Fruit fly (Drosophila melanogaster) whole organism, pupa: ENCODE measurements around the gene CG31626.

Experiments
- CG10348 ChIP-seq: fragments of 200-800 bp; sonication (Bioruptor generic); IDR thresholded peaks from 2 replicates; pipeline ENCODE4 v1.3.6; 2022; ENCODE audit warnings: missing biosample characterization, missing genetic modification characterization
- CG12605 ChIP-seq: fragments of 200-800 bp; sonication (Bioruptor generic); IDR thresholded peaks from 2 replicates; pipeline ENCODE4 v1.3.6; 2022; ENCODE audit warnings: missing biosample characterization, missing genetic modification characterization
- CG13204 ChIP-seq: fragments of 200-800 bp; sonication (Bioruptor generic); optimal IDR thresholded peaks from 2 replicates; lab custom pipeline; 2018; ENCODE audit warnings: missing biosample characterization, mild to moderate bottlenecking, missing genetic modification characterization, moderate library complexity
- CG14655 ChIP-seq: fragments of 200-800 bp; sonication (Bioruptor generic); optimal IDR thresholded peaks from 3 replicates; lab custom pipeline; 2017; ENCODE audit warnings: mild to moderate bottlenecking, missing biosample characterization, missing genetic modification reagents, missing genetic modification characterization
- CG15710 ChIP-seq: fragments of 200-800 bp; sonication (Bioruptor generic); optimal IDR thresholded peaks from 2 replicates; lab custom pipeline; 2018; ENCODE audit warnings: missing biosample characterization, mild to moderate bottlenecking, missing genetic modification characterization, moderate library complexity
- CG17806 ChIP-seq: fragments of 200-800 bp; sonication (Bioruptor generic); optimal IDR thresholded peaks from 2 replicates; lab custom pipeline; 2018; ENCODE audit warnings: missing biosample characterization, mild to moderate bottlenecking, missing genetic modification characterization, moderate library complexity
- CG32121 ChIP-seq: fragments of 200-800 bp; sonication (Bioruptor generic); IDR thresholded peaks from 2 replicates; pipeline ENCODE4 v1.3.6; 2022; ENCODE audit warnings: missing biosample characterization, missing genetic modification characterization
- CG34367 ChIP-seq: fragments of 200-800 bp; sonication (Bioruptor generic); optimal IDR thresholded peaks from 2 replicates; lab custom pipeline; 2018; ENCODE audit warnings: missing biosample characterization, mild to moderate bottlenecking, missing genetic modification characterization
- CG4496 ChIP-seq: fragments of 200-800 bp; sonication (Bioruptor generic); IDR thresholded peaks from 3 replicates; pipeline ENCODE4 v1.3.6; 2022; ENCODE audit warnings: missing biosample characterization, missing genetic modification characterization
- CG8159 ChIP-seq: fragments of 200-800 bp; sonication (Bioruptor generic); optimal IDR thresholded peaks from 3 replicates; lab custom pipeline; 2018; ENCODE audit warnings: missing biosample characterization, mild to moderate bottlenecking, missing genetic modification characterization, moderate library complexity
- CG8301 ChIP-seq: fragments of 200-800 bp; sonication (Bioruptor generic); optimal IDR thresholded peaks from 2 replicates; lab custom pipeline; 2018; ENCODE audit warnings: missing biosample characterization, mild to moderate bottlenecking, missing genetic modification characterization
- CG9948 ChIP-seq: fragments of 200-800 bp; sonication (Bioruptor generic); optimal IDR thresholded peaks from 2 replicates; lab custom pipeline; 2018; ENCODE audit warnings: missing biosample characterization, mild to moderate bottlenecking, missing genetic modification characterization, moderate library complexity
- D1 ChIP-seq: fragments of 200-800 bp; sonication (Bioruptor generic); optimal IDR thresholded peaks from 2 replicates; lab custom pipeline; 2018; ENCODE audit warnings: missing biosample characterization, mild to moderate bottlenecking, missing genetic modification characterization, moderate library complexity
- EcR ChIP-seq: fragments of 200-800 bp; sonication (Bioruptor generic); optimal IDR thresholded peaks from 3 replicates; lab custom pipeline; 2019; ENCODE audit warnings: missing biosample characterization, missing genetic modification characterization, mild to moderate bottlenecking, moderate library complexity, missing genetic modification reagents
- Ets98B ChIP-seq: fragments of 200-800 bp; sonication (Bioruptor generic); IDR thresholded peaks from 2 replicates; pipeline ENCODE4 v1.3.6; 2022; ENCODE audit warnings: missing biosample characterization, missing genetic modification characterization
- Pif1A ChIP-seq: fragments of 200-800 bp; sonication (Bioruptor generic); optimal IDR thresholded peaks from 3 replicates; lab custom pipeline; 2016; ENCODE audit warnings: missing biosample characterization, missing genetic modification characterization
- Pif1B ChIP-seq: fragments of 200-800 bp; sonication (Bioruptor generic); optimal IDR thresholded peaks from 3 replicates; lab custom pipeline; 2016; ENCODE audit warnings: missing biosample characterization, missing genetic modification characterization
- Snoo ChIP-seq: fragments of 200-800 bp; sonication (Bioruptor generic); optimal IDR thresholded peaks from 3 replicates; lab custom pipeline; 2017; ENCODE audit warnings: missing biosample characterization, mild to moderate bottlenecking, missing genetic modification characterization, inconsistent platforms
- fd96Ca ChIP-seq: fragments of 200-800 bp; sonication (Bioruptor generic); IDR thresholded peaks from 3 replicates; pipeline ENCODE4 v1.3.6; 2022; ENCODE audit warnings: missing biosample characterization, missing genetic modification characterization
- gl ChIP-seq: fragments of 200-800 bp; sonication (Bioruptor generic); optimal IDR thresholded peaks from 2 replicates; lab custom pipeline; 2018; ENCODE audit warnings: missing biosample characterization, mild to moderate bottlenecking, missing genetic modification characterization
- rn ChIP-seq: fragments of 200-800 bp; sonication (Bioruptor generic); IDR thresholded peaks from 2 replicates; pipeline ENCODE4 v1.3.6; 2022; ENCODE audit warnings: missing biosample characterization, missing genetic modification characterization

The CG31626 gene

dm6 chr2L:21218912-21219246 lies 17.7 kb downstream of the CG31626 start:
- TF ChIP-seq CG12605 (GFP tag; lab: Robert Waterston, UW): no peak
- no peak for TF ChIP-seq CG9948 (tag; lab: Kevin White, UChicago)
- TF ChIP-seq EcR (GFP tag; lab: Kevin White, UChicago): no peak
- TF ChIP-seq Ets98B: no peak
- no peak for TF ChIP-seq Pif1A (GFP tag; lab: Kevin White, UChicago)
- TF ChIP-seq CG14655 (GFP tag; lab: Kevin White, UChicago): no peak
- no peak for TF ChIP-seq Snoo (tag; lab: Kevin White, UChicago)
- no peak for TF ChIP-seq CG34367 (tag; lab: Kevin White, UChicago)
- no peak for TF ChIP-seq fd96Ca
- no peak for TF ChIP-seq D1 (tag; lab: Kevin White, UChicago)
- no peak for TF ChIP-seq rn (GFP tag; lab: Robert Waterston, UW)
- no peak for TF ChIP-seq CG8159 (tag; lab: Kevin White, UChicago)
- no peak for TF ChIP-seq CG13204 (GFP tag; lab: Kevin White, UChicago)
- no peak for TF ChIP-seq CG10348
- TF ChIP-seq CG32121 (GFP tag; lab: Robert Waterston, UW): no peak
- no peak for TF ChIP-seq CG8301 (tag; lab: Kevin White, UChicago)
- no peak for TF ChIP-seq CG4496 (GFP tag; lab: Robert Waterston, UW)

DNA sequence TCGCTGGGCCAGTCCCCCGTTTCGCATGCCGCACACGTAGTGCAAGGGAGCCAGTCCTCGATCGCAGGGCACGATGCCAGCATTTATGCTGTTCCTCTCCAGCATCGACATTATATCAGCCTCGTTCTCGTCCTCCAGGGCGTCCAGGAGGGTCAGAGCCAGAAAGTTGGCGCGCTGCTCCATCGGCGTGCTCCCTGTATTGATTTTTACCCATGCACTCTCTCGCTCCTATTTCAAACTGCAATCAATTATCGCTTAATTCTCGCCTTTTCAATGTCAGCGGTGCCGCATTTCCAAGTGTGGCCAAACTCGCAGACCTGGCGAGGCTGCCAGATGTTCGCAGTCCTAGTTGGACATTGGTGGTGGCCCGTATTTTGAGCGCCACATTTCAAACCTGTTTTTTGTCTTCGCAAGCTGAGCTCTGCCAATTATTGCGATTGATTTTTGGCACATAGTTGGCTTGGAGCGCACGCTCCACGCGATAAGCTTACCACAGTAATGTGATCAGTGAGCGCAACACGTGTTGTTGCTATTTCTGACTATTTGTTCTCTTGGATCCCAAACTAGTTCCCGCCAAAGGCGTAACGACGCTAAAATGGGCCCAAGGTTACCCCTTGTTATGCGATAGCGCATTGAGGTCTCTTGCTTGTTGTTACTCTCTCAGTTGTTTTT lies 18.2 kb downstream of the CG31626 start, which contains the start of gene CG8679:
TSS of gene CG8679 (minus strand) at position 305 of the 672 bp plus-strand sequence.
- no peak for TF ChIP-seq Pif1B (GFP tag; lab: Kevin White, UChicago)
- no peak for TF ChIP-seq CG17806 (tag; lab: Kevin White, UChicago)
- 0 out of 3 replicates have a peak, but pooled peaks have one; percentile 22 for TF ChIP-seq fd96Ca
- TF ChIP-seq CG4496 (GFP tag; lab: Robert Waterston, UW): no peak
- TF ChIP-seq rn (GFP tag; lab: Robert Waterston, UW): no peak
- no peak for TF ChIP-seq CG32121 (GFP tag; lab: Robert Waterston, UW)
- no peak for TF ChIP-seq CG9948 (tag; lab: Kevin White, UChicago)
- no peak for TF ChIP-seq CG8159 (tag; lab: Kevin White, UChicago)
- TF ChIP-seq D1 (tag; lab: Kevin White, UChicago): no peak
- no peak for TF ChIP-seq CG14655 (GFP tag; lab: Kevin White, UChicago)
- no peak for TF ChIP-seq Pif1A (GFP tag; lab: Kevin White, UChicago)
- TF ChIP-seq gl (tag; lab: Kevin White, UChicago): no peak
- no peak for TF ChIP-seq CG13204 (GFP tag; lab: Kevin White, UChicago)
- TF ChIP-seq EcR (GFP tag; lab: Kevin White, UChicago): peak; percentile 15

- TF ChIP-seq Ets98B (peak; percentile 38; the same call in 1 of the 2 replicates), D1 (tag; lab: Kevin White, UChicago) (peak; percentile 17), CG4496 (GFP tag; lab: Robert Waterston, UW) (peak; percentile 51; the same call in 1 of the 3 replicates), CG8301 (tag; lab: Kevin White, UChicago) (no peak), EcR (GFP tag; lab: Kevin White, UChicago) (no peak), fd96Ca (no peak), CG15710 (tag; lab: Kevin White, UChicago) (no peak), Snoo (tag; lab: Kevin White, UChicago) (peak; percentile 35), Pif1B (GFP tag; lab: Kevin White, UChicago) (no peak), gl (tag; lab: Kevin White, UChicago) (no peak), CG8159 (tag; lab: Kevin White, UChicago) (no peak), CG9948 (tag; lab: Kevin White, UChicago) (no peak), CG17806 (tag; lab: Kevin White, UChicago) (no peak), CG32121 (GFP tag; lab: Robert Waterston, UW) (peak; percentile 24; the same call in 1 of the 2 replicates), Pif1A (GFP tag; lab: Kevin White, UChicago) (no peak), CG34367 (tag; lab: Kevin White, UChicago) (no peak), CG13204 (GFP tag; lab: Kevin White, UChicago) (no peak), CG14655 (GFP tag; lab: Kevin White, UChicago) (no peak), CG10348 (no peak), rn (GFP tag; lab: Robert Waterston, UW) (no peak), CG12605 (GFP tag; lab: Robert Waterston, UW) (no peak; the same call in 1 of the 2 replicates)
These were observed 21.6 kb downstream of the CG31626 start for dm6 chr2L:21214961-21215362.

DNA sequence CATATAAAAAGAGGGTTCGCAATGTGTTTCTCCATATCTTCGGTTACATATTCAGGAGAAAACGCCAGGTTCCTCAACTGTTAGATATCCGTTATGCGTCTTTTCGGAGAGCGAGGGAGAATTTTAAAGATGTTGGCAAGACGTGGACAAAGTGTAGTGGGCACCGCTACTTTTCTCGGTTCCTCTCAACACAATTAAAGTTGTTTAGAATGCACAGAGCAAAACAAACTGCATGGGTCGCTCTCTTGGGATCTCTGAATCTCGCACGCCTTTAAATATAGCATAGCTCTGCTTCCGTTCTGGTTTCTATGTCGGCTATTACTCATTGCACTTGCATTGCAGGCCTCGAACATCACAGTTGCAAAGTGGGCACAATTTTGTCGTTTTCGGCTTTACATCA lies 30.3 kb downstream of the CG31626 start, which contains the start of gene clumsy:
TSS of gene clumsy (plus strand) at position 301 of the 400 bp plus-strand sequence.
- TF ChIP-seq Pif1B (GFP tag; lab: Kevin White, UChicago): no peak
- TF ChIP-seq CG4496 (GFP tag; lab: Robert Waterston, UW): 0 out of 3 replicates have a peak, but pooled peaks have one; percentile 23
- no peak for TF ChIP-seq CG8301 (tag; lab: Kevin White, UChicago)
- no peak for TF ChIP-seq CG10348
- TF ChIP-seq, all 21 proteins: peak for 1

DNA sequence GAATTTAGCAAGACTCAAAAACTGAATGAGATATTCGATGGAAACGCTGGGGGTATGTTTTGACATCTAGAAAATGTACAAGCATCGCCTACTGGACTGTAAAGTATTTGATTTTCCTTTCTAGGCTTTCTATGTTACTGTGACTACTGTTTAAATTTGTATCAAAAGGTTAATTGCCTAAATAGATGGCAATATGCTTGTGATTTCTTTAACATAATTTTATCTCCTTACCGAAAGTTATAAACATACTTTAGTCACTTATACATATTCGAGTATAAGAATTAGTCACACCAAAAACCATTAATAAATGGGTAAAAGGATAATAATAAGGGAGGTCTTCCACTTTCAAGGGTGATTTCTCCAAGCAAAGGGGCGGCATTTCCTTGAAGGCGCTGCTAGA lies 33.8 kb downstream of the CG31626 start, which contains the start of gene CG31988:
TSS of gene CG31988 (minus strand) at position 101 of the 400 bp plus-strand sequence.
- TF ChIP-seq CG17806 (tag; lab: Kevin White, UChicago) (no peak), CG34367 (tag; lab: Kevin White, UChicago) (no peak), D1 (tag; lab: Kevin White, UChicago) (no peak), Pif1B (GFP tag; lab: Kevin White, UChicago) (no peak), fd96Ca (no peak), gl (tag; lab: Kevin White, UChicago) (no peak), CG10348 (no peak), CG32121 (GFP tag; lab: Robert Waterston, UW) (no peak), CG14655 (GFP tag; lab: Kevin White, UChicago) (no peak), Pif1A (GFP tag; lab: Kevin White, UChicago) (no peak), CG13204 (GFP tag; lab: Kevin White, UChicago) (no peak)
